Fruit fly (Drosophila melanogaster): Measurements from ENCODE around the gene CG44271.

DNA sequence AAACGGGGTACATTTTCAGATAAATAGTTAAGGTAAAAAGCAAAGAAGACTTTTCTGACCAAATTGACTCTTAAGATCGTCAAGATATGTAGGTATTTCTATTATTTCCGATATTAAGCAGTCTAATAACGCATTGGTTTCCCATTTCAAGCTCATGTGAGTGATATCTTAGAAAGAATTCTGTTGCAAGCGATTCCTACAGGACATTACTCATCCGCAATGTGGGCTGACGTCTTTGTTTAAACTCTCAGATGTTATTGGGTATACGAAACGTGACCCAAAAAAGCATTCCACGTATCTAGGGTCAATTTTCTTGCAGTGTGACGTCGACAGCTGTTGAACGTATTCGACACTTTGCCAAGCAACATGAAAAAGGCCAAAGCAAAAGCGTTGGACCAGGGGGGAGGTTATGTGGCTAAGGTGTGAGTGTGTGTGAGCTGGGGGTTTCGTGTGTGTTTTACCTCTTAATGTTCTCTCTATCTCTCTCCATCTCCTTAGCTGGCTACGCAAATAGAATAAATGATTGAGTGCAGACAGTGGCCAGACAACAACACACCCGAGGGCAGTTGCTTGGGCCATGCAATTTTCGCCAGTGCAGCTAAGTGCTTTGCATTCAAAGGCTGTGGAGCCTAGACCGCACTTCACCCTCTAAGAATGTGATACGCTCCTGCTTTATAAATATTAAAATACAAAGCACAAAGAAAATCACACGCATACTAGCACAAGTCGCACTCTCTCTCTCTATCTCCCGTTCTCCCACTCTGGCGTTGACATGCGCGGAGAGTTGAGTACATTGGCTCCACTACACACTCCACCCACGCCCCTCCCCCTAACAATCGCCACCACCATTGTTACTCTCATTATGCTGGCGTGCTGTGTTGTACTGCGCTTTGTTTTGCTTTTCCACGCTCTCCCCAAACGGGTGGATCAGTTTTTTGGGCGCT, 39.6 kb upstream of the CG44271 start:
- peak; percentile 91 for TF ChIP-seq Hr96 (GFP tag; optimal IDR thresholded peaks at IDR 0.05)
- peak; percentile 94 for TF ChIP-seq kay (GFP tag; ENCODE audit: borderline replicate concordance)
- peak; percentile 85 for TF ChIP-seq pad (GFP tag; optimal IDR thresholded peaks at IDR 0.05)
- TF ChIP-seq CG33017 (tag; optimal IDR thresholded peaks at IDR 0.05), result peak; percentile 88
- peak; percentile 57 for TF ChIP-seq tj (GFP tag; optimal IDR thresholded peaks at IDR 0.05)

All from whole organism, adult.